Worm (Caenorhabditis elegans) whole organism, L2 larva: ENCODE measurements around the gene ptp-1.

Experiments
- C34F6.9 ChIP-seq: fragments of 150-350 bp; optimal IDR thresholded peaks from 2 replicates; lab custom pipeline; 2014; ENCODE audit warnings: missing biosample characterization, missing genetic modification characterization
- F13H6.1 ChIP-seq: sonication (generic microtip); optimal IDR thresholded peaks from 2 replicates; lab custom pipeline; 2016; ENCODE audit warnings: missing genetic modification characterization, missing compliant biosample characterization
- R02D3.7 ChIP-seq: fragments of 150-350 bp; optimal IDR thresholded peaks from 2 replicates; lab custom pipeline; 2014; ENCODE audit warnings: missing biosample characterization, missing genetic modification characterization
- Y55F3AM.14 ChIP-seq: fragments of 200-800 bp; sonication (Bioruptor generic); optimal IDR thresholded peaks from 2 replicates; lab custom pipeline; 2018; ENCODE audit warnings: mild to moderate bottlenecking, missing genetic modification characterization, missing compliant biosample characterization
- ZK546.5 ChIP-seq: sonication (generic microtip); optimal IDR thresholded peaks from 2 replicates; lab custom pipeline; 2017; ENCODE audit warnings: missing biosample characterization, missing genetic modification characterization
- alr-1 ChIP-seq: fragments of 150-350 bp; optimal IDR thresholded peaks from 2 replicates; lab custom pipeline; 2014; ENCODE audit warnings: missing biosample characterization, missing genetic modification characterization
- aly-2 ChIP-seq: fragments of 150-350 bp; optimal IDR thresholded peaks from 2 replicates; lab custom pipeline; 2014; ENCODE audit warnings: missing biosample characterization, missing genetic modification characterization
- ama-1 ChIP-seq: fragments of 150-350 bp; optimal IDR thresholded peaks from 2 replicates; lab custom pipeline; 2018; ENCODE audit warnings: inconsistent platforms
- blmp-1 ChIP-seq: sonication (generic microtip); optimal IDR thresholded peaks from 2 replicates; lab custom pipeline; 2017; ENCODE audit warnings: missing genetic modification characterization, mild to moderate bottlenecking, missing compliant biosample characterization, antibody characterized with exemption, moderate library complexity; ENCODE audit not compliant: insufficient read depth
- ceh-16 ChIP-seq: fragments of 150-350 bp; optimal IDR thresholded peaks from 2 replicates; lab custom pipeline; 2014; ENCODE audit warnings: missing biosample characterization, missing genetic modification characterization
- ceh-82 ChIP-seq: fragments of 150-350 bp; optimal IDR thresholded peaks from 2 replicates; lab custom pipeline; 2014; ENCODE audit warnings: missing biosample characterization, missing genetic modification characterization
- crh-2 ChIP-seq: sonication (generic microtip); optimal IDR thresholded peaks from 2 replicates; lab custom pipeline; 2017; ENCODE audit warnings: missing biosample characterization, missing genetic modification characterization
- dmd-4 ChIP-seq: sonication (generic microtip); optimal IDR thresholded peaks from 2 replicates; lab custom pipeline; 2017; ENCODE audit warnings: missing biosample characterization, missing genetic modification characterization
- egl-27 ChIP-seq: sonication (generic microtip); optimal IDR thresholded peaks from 3 replicates; lab custom pipeline; 2017; ENCODE audit warnings: missing biosample characterization, missing genetic modification reagents, missing genetic modification characterization
- elt-1 ChIP-seq: fragments of 150-350 bp; optimal IDR thresholded peaks from 2 replicates; lab custom pipeline; 2014; ENCODE audit warnings: missing biosample characterization, missing genetic modification characterization
- elt-3 ChIP-seq: sonication (generic microtip); optimal IDR thresholded peaks from 2 replicates; lab custom pipeline; 2017; ENCODE audit warnings: missing biosample characterization, missing genetic modification characterization
- fos-1 ChIP-seq: fragments of 150-350 bp; optimal IDR thresholded peaks from 2 replicates; lab custom pipeline; 2014; ENCODE audit warnings: missing biosample characterization, missing genetic modification characterization
- gmeb-1 ChIP-seq: fragments of 150-350 bp; optimal IDR thresholded peaks from 2 replicates; lab custom pipeline; 2014; ENCODE audit warnings: missing biosample characterization, missing genetic modification characterization
- lin-11 ChIP-seq: fragments of 150-350 bp; sonication (generic microtip); optimal IDR thresholded peaks from 2 replicates; lab custom pipeline; 2014; ENCODE audit warnings: missing biosample characterization, missing genetic modification characterization, inconsistent platforms, mixed read lengths
- lin-13 ChIP-seq: fragments of 150-350 bp; optimal IDR thresholded peaks from 2 replicates; lab custom pipeline; 2014; ENCODE audit warnings: missing biosample characterization, missing genetic modification reagents, missing genetic modification characterization
- lin-39 ChIP-seq: fragments of 150-350 bp; optimal IDR thresholded peaks from 2 replicates; lab custom pipeline; 2014; ENCODE audit warnings: missing biosample characterization, missing genetic modification reagents, missing genetic modification characterization
- lsy-2 ChIP-seq, 2 experiments: fragments of 150-350 bp in 1 of 2; sonication (generic microtip) in 1 of 2; optimal IDR thresholded peaks; 2 replicates each; lab custom pipeline; 2014 to 2017; ENCODE audit warnings: missing biosample characterization in 2 of 2, missing genetic modification characterization in 2 of 2
- mab-5 ChIP-seq: fragments of 150-350 bp; optimal IDR thresholded peaks from 2 replicates; lab custom pipeline; 2014; ENCODE audit warnings: missing biosample characterization, missing genetic modification characterization
- mbf-1 ChIP-seq: sonication (generic microtip); optimal IDR thresholded peaks from 2 replicates; lab custom pipeline; 2017; ENCODE audit warnings: missing biosample characterization, missing genetic modification characterization
- mdl-1 ChIP-seq, 2 experiments: fragments of 150-350 bp in 1 of 2; sonication (generic microtip) in 1 of 2; optimal IDR thresholded peaks; 2 replicates each; lab custom pipeline; 2017; ENCODE audit warnings: missing biosample characterization in 2 of 2, missing genetic modification characterization in 2 of 2
- nhr-10 ChIP-seq: sonication (generic microtip); optimal IDR thresholded peaks from 2 replicates; lab custom pipeline; 2017; ENCODE audit warnings: missing biosample characterization, missing genetic modification characterization
- nhr-11 ChIP-seq: fragments of 150-350 bp; optimal IDR thresholded peaks from 2 replicates; lab custom pipeline; 2014; ENCODE audit warnings: missing biosample characterization, missing genetic modification characterization
- nhr-12 ChIP-seq: fragments of 150-350 bp; optimal IDR thresholded peaks from 2 replicates; lab custom pipeline; 2014; ENCODE audit warnings: missing biosample characterization, missing genetic modification characterization
- nhr-129 ChIP-seq: fragments of 150-350 bp; optimal IDR thresholded peaks from 2 replicates; lab custom pipeline; 2014; ENCODE audit warnings: missing biosample characterization, missing genetic modification characterization
- nhr-21 ChIP-seq: fragments of 150-350 bp; optimal IDR thresholded peaks from 2 replicates; lab custom pipeline; 2014; ENCODE audit warnings: missing biosample characterization, missing genetic modification characterization
- nhr-23 ChIP-seq: fragments of 150-350 bp; optimal IDR thresholded peaks from 2 replicates; lab custom pipeline; 2014; ENCODE audit warnings: missing biosample characterization, missing genetic modification reagents, missing genetic modification characterization
- nhr-237 ChIP-seq: fragments of 150-350 bp; optimal IDR thresholded peaks from 2 replicates; lab custom pipeline; 2014; ENCODE audit warnings: missing biosample characterization, missing genetic modification characterization
- nhr-25 ChIP-seq: fragments of 150-350 bp; sonication (generic microtip); optimal IDR thresholded peaks from 3 replicates; lab custom pipeline; 2014; ENCODE audit warnings: missing biosample characterization, missing genetic modification characterization
- nhr-6 ChIP-seq: fragments of 150-350 bp; optimal IDR thresholded peaks from 2 replicates; lab custom pipeline; 2014; ENCODE audit warnings: missing biosample characterization, missing genetic modification characterization
- nhr-77 ChIP-seq: fragments of 150-350 bp; optimal IDR thresholded peaks from 2 replicates; lab custom pipeline; 2014; ENCODE audit warnings: missing biosample characterization, missing genetic modification characterization
- peb-1 ChIP-seq: fragments of 150-350 bp; optimal IDR thresholded peaks from 2 replicates; lab custom pipeline; 2014; ENCODE audit warnings: missing biosample characterization, missing genetic modification characterization
- sem-4 ChIP-seq: fragments of 150-350 bp; optimal IDR thresholded peaks from 2 replicates; lab custom pipeline; 2014; ENCODE audit warnings: missing biosample characterization, missing genetic modification reagents, missing genetic modification characterization
- skn-1 ChIP-seq: sonication (generic microtip); optimal IDR thresholded peaks from 2 replicates; lab custom pipeline; 2017; ENCODE audit warnings: missing biosample characterization, missing genetic modification characterization
- sma-3 ChIP-seq: sonication (generic microtip); optimal IDR thresholded peaks from 2 replicates; lab custom pipeline; 2016; ENCODE audit warnings: missing genetic modification reagents, missing genetic modification characterization, missing compliant biosample characterization
- sma-9 ChIP-seq, 2 experiments: fragments of 150-350 bp in 1 of 2; sonication (generic microtip) in 1 of 2; optimal IDR thresholded peaks; 2 replicates each; lab custom pipeline; 2014 to 2016; ENCODE audit warnings: missing genetic modification characterization in 2 of 2, mild to moderate bottlenecking in 1 of 2, missing biosample characterization in 1 of 2, missing compliant biosample characterization in 1 of 2, missing genetic modification reagents in 1 of 2, moderate library complexity in 1 of 2
- snpc-4 ChIP-seq: fragments of 150-350 bp; optimal IDR thresholded peaks from 2 replicates; lab custom pipeline; 2014; ENCODE audit warnings: missing biosample characterization, missing genetic modification characterization
- unc-39 ChIP-seq: fragments of 150-350 bp; optimal IDR thresholded peaks from 2 replicates; lab custom pipeline; 2014; ENCODE audit warnings: missing biosample characterization, missing genetic modification characterization
- unc-55 ChIP-seq: fragments of 150-350 bp; sonication (generic microtip); optimal IDR thresholded peaks from 3 replicates; lab custom pipeline; 2014; ENCODE audit warnings: missing biosample characterization, missing genetic modification reagents, missing genetic modification characterization
- unc-62 ChIP-seq: fragments of 150-350 bp; optimal IDR thresholded peaks from 2 replicates; lab custom pipeline; 2014; ENCODE audit warnings: missing biosample characterization, missing genetic modification reagents, missing genetic modification characterization
- zag-1 ChIP-seq: fragments of 150-350 bp; optimal IDR thresholded peaks from 2 replicates; lab custom pipeline; 2014; ENCODE audit warnings: missing biosample characterization, missing genetic modification characterization
- ztf-1 ChIP-seq: fragments of 200-800 bp; sonication (Bioruptor generic); conservative IDR thresholded peaks from 2 replicates; pipeline ENCODE4 v1.3.6; 2022; ENCODE audit warnings: missing genetic modification characterization, missing compliant biosample characterization
- ztf-11 ChIP-seq: sonication (generic microtip); optimal IDR thresholded peaks from 2 replicates; lab custom pipeline; 2017; ENCODE audit warnings: missing biosample characterization, missing genetic modification characterization
- ztf-4 ChIP-seq: fragments of 150-350 bp; optimal IDR thresholded peaks from 2 replicates; lab custom pipeline; 2014; ENCODE audit warnings: missing biosample characterization, missing genetic modification characterization

The ptp-1 gene

DNA sequence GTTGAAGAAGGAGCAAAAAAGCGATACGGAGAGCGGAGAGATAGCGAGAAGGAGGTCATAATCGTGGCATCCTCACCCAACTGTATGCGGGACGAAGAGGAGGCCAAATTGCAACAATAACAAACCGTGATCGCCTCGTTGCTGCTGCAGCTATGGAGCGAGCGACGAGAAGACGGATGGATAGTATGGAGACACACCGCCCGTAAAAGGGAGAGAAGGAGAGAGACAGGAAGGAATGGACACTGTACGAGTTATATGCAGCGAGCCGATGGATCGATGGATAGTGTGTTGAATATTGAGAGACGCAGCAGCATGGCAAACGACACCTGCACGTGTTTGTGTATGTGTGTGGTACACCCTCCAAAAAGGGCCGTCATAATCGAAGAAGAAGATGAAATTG lies 33.2 kb downstream of the ptp-1 start:
- TF ChIP-seq nhr-129 (tag; lab: Kevin White, UChicago) (peak; percentile 15), ZK546.5 (tag; lab: Kevin White, UChicago) (no peak), nhr-23 (tag; lab: Kevin White, UChicago) (no peak)

- TF ChIP-seq nhr-237 (tag; lab: Kevin White, UChicago) (no peak), crh-2 (tag; lab: Kevin White, UChicago) (no peak), nhr-129 (tag; lab: Kevin White, UChicago) (no peak)
Measured at ce11 chrIII:3627042-3627441, 36.5 kb downstream of the ptp-1 start, which contains the start of gene sel-8. Gene sel-8 (minus strand): TSS chrIII:3627142.

DNA sequence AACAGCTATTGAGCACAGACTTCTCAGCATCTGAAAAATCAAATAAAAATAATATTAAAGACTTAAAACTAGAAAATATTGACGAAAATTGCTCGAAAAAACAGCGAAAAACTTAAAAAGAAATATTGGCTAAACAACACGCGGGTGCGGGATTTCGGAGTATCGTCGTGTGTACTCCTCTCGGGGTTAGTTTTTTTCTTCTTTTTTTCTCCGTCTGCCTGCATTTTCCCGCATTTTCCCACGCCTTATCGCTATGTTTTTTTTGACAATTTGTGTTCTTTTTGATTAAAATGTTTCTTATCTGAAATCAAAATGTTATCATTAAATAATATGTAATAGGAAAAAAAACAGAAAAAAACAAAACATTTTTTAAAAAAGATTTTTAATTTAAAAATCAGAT lies 39.8 kb downstream of the ptp-1 start, which contains the start of gene mrps-31:
TSS of gene mrps-31 (minus strand) at position 36 of the 400 bp plus-strand sequence.
- TF ChIP-seq ztf-11 (no peak), lin-11 (tag; lab: Kevin White, UChicago) (peak; percentile 24), sma-3 (GFP tag; lab: Kevin White, UChicago) (peak; percentile 54), nhr-129 (tag; lab: Kevin White, UChicago) (peak; percentile 23), unc-62 (GFP tag; lab: Kevin White, UChicago) (no peak), nhr-12 (tag; lab: Kevin White, UChicago) (no peak), ztf-4 (tag; lab: Kevin White, UChicago) (no peak), egl-27 (tag; lab: Kevin White, UChicago) (peak; percentile 23), skn-1 (no peak), lsy-2 (tag; optimal IDR thresholded peaks at IDR 0.05; lab: Kevin White, UChicago) (peak; percentile 13 to 70), F13H6.1 (tag; lab: Kevin White, UChicago) (peak; percentile 42), lin-13 (peak; percentile 44), ama-1 (lab: Kevin White, UChicago) (no peak), zag-1 (no peak), dmd-4 (tag; lab: Kevin White, UChicago) (no peak), alr-1 (no peak), peb-1 (tag; lab: Kevin White, UChicago) (no peak), snpc-4 (tag; lab: Kevin White, UChicago) (no peak), nhr-237 (tag; lab: Kevin White, UChicago) (no peak), mdl-1 (tag; optimal IDR thresholded peaks at IDR 0.05; lab: Kevin White, UChicago) (no peak), gmeb-1 (tag; lab: Kevin White, UChicago) (peak; percentile 51), ceh-82 (tag; lab: Kevin White, UChicago) (no peak), nhr-11 (tag; lab: Kevin White, UChicago) (no peak), unc-55 (GFP tag; lab: Kevin White, UChicago) (peak; percentile 65), nhr-23 (tag; lab: Kevin White, UChicago) (no peak), lin-39 (tag; lab: Kevin White, UChicago) (no peak), elt-3 (no peak), elt-1 (tag; lab: Kevin White, UChicago) (no peak), nhr-6 (tag; lab: Kevin White, UChicago) (no peak), sma-9 (GFP tag; optimal IDR thresholded peaks at IDR 0.05; lab: Kevin White, UChicago) (peak; percentile 29), sma-9 (tag; optimal IDR thresholded peaks at IDR 0.05; lab: Kevin White, UChicago) (no peak), R02D3.7 (no peak), sem-4 (tag; lab: Kevin White, UChicago) (no peak), unc-39 (tag; lab: Kevin White, UChicago) (no peak), nhr-21 (tag; lab: Kevin White, UChicago) (no peak), C34F6.9 (tag; lab: Kevin White, UChicago) (peak; percentile 71), Y55F3AM.14 (GFP tag; lab: Kevin White, UChicago) (no peak), nhr-10 (no peak), ZK546.5 (tag; lab: Kevin White, UChicago) (no peak), mbf-1 (no peak), nhr-25 (tag; lab: Kevin White, UChicago) (no peak), blmp-1 (tag; lab: Kevin White, UChicago) (no peak), ceh-16 (no peak), ztf-1 (no peak), fos-1 (tag; lab: Kevin White, UChicago) (peak; percentile 91), aly-2 (tag; lab: Kevin White, UChicago) (no peak), nhr-77 (no peak), crh-2 (tag; lab: Kevin White, UChicago) (peak; percentile 62), mab-5 (tag; lab: Kevin White, UChicago) (no peak)
- TF ChIP-seq, all 48 proteins: peak for 13
